Worm (Caenorhabditis elegans) whole organism, L1 larva: ENCODE data around the gene ccch-1.

ENCODE experiments used
- aly-2 ChIP-seq: fragments of 150-350 bp; optimal IDR thresholded peaks from 2 replicates; lab custom pipeline; 2014; ENCODE audit warnings: missing biosample characterization, missing genetic modification characterization
- blmp-1 ChIP-seq: fragments of 150-350 bp; optimal IDR thresholded peaks from 2 replicates; lab custom pipeline; 2014; ENCODE audit warnings: missing biosample characterization, missing genetic modification characterization
- dpl-1 ChIP-seq, 3 experiments: fragments of 150-350 bp in 2 of 3; sonication (generic microtip) in 1 of 3; optimal IDR thresholded peaks; 2 replicates each; lab custom pipeline; 2014 to 2017; ENCODE audit warnings: missing biosample characterization in 3 of 3, missing genetic modification characterization in 3 of 3, missing genetic modification reagents in 3 of 3
- elt-3 ChIP-seq, 6 experiments: fragments of 150-350 bp in 1 of 6; sonication (generic microtip); optimal IDR thresholded peaks; 2 replicates each; lab custom pipeline; 2017 to 2018; ENCODE audit warnings: missing biosample characterization in 6 of 6, missing genetic modification characterization in 6 of 6, inconsistent platforms in 1 of 6
- jun-1 ChIP-seq: fragments of 150-350 bp; optimal IDR thresholded peaks from 2 replicates; lab custom pipeline; 2014; ENCODE audit warnings: missing biosample characterization, missing genetic modification reagents, missing genetic modification characterization
- mef-2 ChIP-seq: fragments of 150-350 bp; optimal IDR thresholded peaks from 2 replicates; lab custom pipeline; 2014; ENCODE audit warnings: missing biosample characterization, missing genetic modification characterization
- nhr-76 ChIP-seq: sonication (generic microtip); optimal IDR thresholded peaks from 2 replicates; lab custom pipeline; 2017; ENCODE audit warnings: missing biosample characterization, missing genetic modification characterization
- skn-1 ChIP-seq: fragments of 150-350 bp; optimal IDR thresholded peaks from 2 replicates; lab custom pipeline; 2014; ENCODE audit warnings: missing biosample characterization, missing genetic modification characterization
- snpc-4 ChIP-seq: fragments of 150-350 bp; optimal IDR thresholded peaks from 2 replicates; lab custom pipeline; 2014; ENCODE audit warnings: missing biosample characterization, missing genetic modification characterization
- snu-23 ChIP-seq: sonication (generic microtip); optimal IDR thresholded peaks from 2 replicates; lab custom pipeline; 2016; ENCODE audit warnings: missing genetic modification characterization, missing compliant biosample characterization
- sptf-1 ChIP-seq: fragments of 150-350 bp; optimal IDR thresholded peaks from 2 replicates; lab custom pipeline; 2014; ENCODE audit warnings: missing biosample characterization, missing genetic modification characterization

ce11 chrV:11484404-11484803, 43.2 kb upstream of the ccch-1 start:
- TF ChIP-seq snpc-4 (tag; lab: Kevin White, UChicago) (no peak), aly-2 (tag; lab: Kevin White, UChicago) (no peak), blmp-1 (tag; lab: Kevin White, UChicago) (no peak), sptf-1 (tag; lab: Kevin White, UChicago) (no peak), nhr-76 (tag; lab: Kevin White, UChicago) (no peak), mef-2 (tag; lab: Kevin White, UChicago) (no peak), snu-23 (GFP tag; lab: Kevin White, UChicago) (no peak), skn-1 (tag; lab: Kevin White, UChicago) (no peak), dpl-1 (GFP tag; optimal IDR thresholded peaks at IDR 0.05; lab: Kevin White, UChicago) (no peak), jun-1 (tag; lab: Kevin White, UChicago) (no peak), elt-3 (tag; optimal IDR thresholded peaks at IDR 0.05; lab: Kevin White, UChicago) (no peak)
